Worm (Caenorhabditis elegans) whole organism, early embryonic: ENCODE results near the gene nhr-189.

Experiments used
- B0310.2 ChIP-seq: sonication (generic microtip); optimal IDR thresholded peaks from 2 replicates; lab custom pipeline; 2016; ENCODE audit warnings: mild to moderate bottlenecking, missing genetic modification characterization, missing compliant biosample characterization
- F13C5.2 ChIP-seq: sonication (generic microtip); optimal IDR thresholded peaks from 2 replicates; lab custom pipeline; 2017; ENCODE audit warnings: mild to moderate bottlenecking, missing genetic modification characterization, inconsistent platforms, missing compliant biosample characterization
- aly-1 ChIP-seq: sonication (generic microtip); optimal IDR thresholded peaks from 2 replicates; lab custom pipeline; 2016; ENCODE audit warnings: missing genetic modification characterization, missing compliant biosample characterization
- ama-1 ChIP-seq: fragments of 150-350 bp; optimal IDR thresholded peaks from 2 replicates; lab custom pipeline; 2014
- ceh-13 ChIP-seq: fragments of 200-800 bp; sonication (Bioruptor generic); optimal IDR thresholded peaks from 2 replicates; lab custom pipeline; 2018; ENCODE audit warnings: mild to moderate bottlenecking, missing genetic modification characterization, missing compliant biosample characterization
- ceh-36 ChIP-seq: sonication (generic microtip); optimal IDR thresholded peaks from 2 replicates; lab custom pipeline; 2016; ENCODE audit warnings: missing genetic modification characterization, inconsistent platforms, missing compliant biosample characterization
- ets-7 ChIP-seq: sonication (generic microtip); optimal IDR thresholded peaks from 2 replicates; lab custom pipeline; 2016; ENCODE audit warnings: missing genotype, missing genetic modification characterization, missing compliant biosample characterization
- flt-1 ChIP-seq: fragments of 200-800 bp; sonication (Bioruptor generic); IDR thresholded peaks from 2 replicates; pipeline ENCODE4 v1.3.6; 2022; ENCODE audit warnings: missing genetic modification characterization, missing compliant biosample characterization
- hmbx-1 ChIP-seq: sonication (generic microtip); optimal IDR thresholded peaks from 2 replicates; lab custom pipeline; 2016; ENCODE audit warnings: mild to moderate bottlenecking, missing genetic modification characterization, missing compliant biosample characterization
- hmg-4 ChIP-seq: fragments of 200-800 bp; sonication (Bioruptor generic); optimal IDR thresholded peaks from 2 replicates; lab custom pipeline; 2018; ENCODE audit warnings: mild to moderate bottlenecking, missing genetic modification characterization, missing compliant biosample characterization
- hnd-1 ChIP-seq: sonication (generic microtip); optimal IDR thresholded peaks from 2 replicates; lab custom pipeline; 2016; ENCODE audit warnings: missing genetic modification characterization, missing compliant biosample characterization
- pes-1 ChIP-seq: fragments of 200-800 bp; sonication (Bioruptor generic); IDR thresholded peaks from 2 replicates; pipeline ENCODE4 v1.3.6; 2022; ENCODE audit warnings: missing genetic modification reagents, missing genetic modification characterization, missing compliant biosample characterization
- scrt-1 ChIP-seq: fragments of 200-800 bp; sonication (Bioruptor generic); IDR thresholded peaks from 2 replicates; pipeline ENCODE4 v1.3.6; 2022; ENCODE audit warnings: missing genetic modification characterization, missing compliant biosample characterization
- sea-1 ChIP-seq: fragments of 200-800 bp; sonication (Bioruptor generic); conservative IDR thresholded peaks from 2 replicates; pipeline ENCODE4 v1.3.6; 2022; ENCODE audit warnings: missing genetic modification characterization, missing compliant biosample characterization
- tbx-11 ChIP-seq: fragments of 200-800 bp; sonication (Bioruptor generic); IDR thresholded peaks from 2 replicates; pipeline ENCODE4 v1.3.6; 2022; ENCODE audit warnings: missing genetic modification characterization, missing compliant biosample characterization
- tbx-37 ChIP-seq: fragments of 200-800 bp; sonication (Bioruptor generic); conservative IDR thresholded peaks from 2 replicates; pipeline ENCODE4 v1.3.6; 2022; ENCODE audit warnings: missing genetic modification reagents, missing genetic modification characterization, missing compliant biosample characterization
- tra-4 ChIP-seq: sonication (generic microtip); optimal IDR thresholded peaks from 2 replicates; lab custom pipeline; 2017; ENCODE audit warnings: missing genetic modification characterization, missing compliant biosample characterization

nhr-189 gene

ce11 chrV:3877242-3877641 lies 17.2 kb upstream of the nhr-189 start:
- no peak for TF ChIP-seq ets-7
- TF ChIP-seq aly-1 (tag; lab: Kevin White, UChicago) = no peak
- no peak for TF ChIP-seq hmg-4 (GFP tag; lab: Kevin White, UChicago)
- no peak for TF ChIP-seq flt-1 (GFP tag; lab: Robert Waterston, UW)

- TF ChIP-seq ets-7 (no peak), sea-1 (GFP tag; lab: Robert Waterston, UW) (no peak), aly-1 (tag; lab: Kevin White, UChicago) (no peak), hmg-4 (GFP tag; lab: Kevin White, UChicago) (no peak)
Observed at ce11 chrV:3874102-3874744, 14.2 kb upstream of the nhr-189 start, which contains the start of gene nhr-158. Gene nhr-158 (minus strand): TSS chrV:3874152.

ce11 chrV:3870359-3870758 lies 10.3 kb upstream of the nhr-189 start:
- TF ChIP-seq tbx-37 (GFP tag; lab: Robert Waterston, UW) (no peak), ceh-13 (no peak), hmg-4 (GFP tag; lab: Kevin White, UChicago) (no peak), aly-1 (tag; lab: Kevin White, UChicago) (no peak), tra-4 (tag; lab: Kevin White, UChicago) (no peak), ama-1 (no peak), ceh-36 (tag; lab: Kevin White, UChicago) (no peak), scrt-1 (no peak), B0310.2 (tag; lab: Kevin White, UChicago) (no peak), sea-1 (GFP tag; lab: Robert Waterston, UW) (no peak), ets-7 (no peak), flt-1 (GFP tag; lab: Robert Waterston, UW) (no peak), hmbx-1 (tag; lab: Kevin White, UChicago) (no peak), pes-1 (no peak), hnd-1 (tag; lab: Kevin White, UChicago) (no peak), F13C5.2 (tag; lab: Kevin White, UChicago) (no peak)

ce11 chrV:3868905-3869304 lies 8.9 kb upstream of the nhr-189 start, which contains the start of gene nhr-157:
Gene nhr-157 (minus strand): TSS chrV:3869005.
- TF ChIP-seq ceh-13 = no peak

ce11 chrV:3865273-3865672 lies 5.2 kb upstream of the nhr-189 start:
- TF ChIP-seq ets-7 (no peak), hmbx-1 (tag; lab: Kevin White, UChicago) (no peak), F13C5.2 (tag; lab: Kevin White, UChicago) (no peak), B0310.2 (tag; lab: Kevin White, UChicago) (no peak), sea-1 (GFP tag; lab: Robert Waterston, UW) (no peak), hnd-1 (tag; lab: Kevin White, UChicago) (no peak), ceh-13 (no peak), aly-1 (tag; lab: Kevin White, UChicago) (no peak), tbx-37 (GFP tag; lab: Robert Waterston, UW) (no peak), ama-1 (no peak), scrt-1 (no peak), flt-1 (GFP tag; lab: Robert Waterston, UW) (no peak), pes-1 (no peak), tra-4 (tag; lab: Kevin White, UChicago) (no peak), hmg-4 (GFP tag; lab: Kevin White, UChicago) (no peak), ceh-36 (tag; lab: Kevin White, UChicago) (no peak), tbx-11 (GFP tag; lab: Robert Waterston, UW) (no peak)

- TF ChIP-seq flt-1 (GFP tag; lab: Robert Waterston, UW) = no peak
- no peak for TF ChIP-seq scrt-1
- TF ChIP-seq ceh-36 (tag; lab: Kevin White, UChicago) = no peak
- no peak for TF ChIP-seq hnd-1 (tag; lab: Kevin White, UChicago)
- TF ChIP-seq ets-7 = no peak
- TF ChIP-seq hmg-4 (GFP tag; lab: Kevin White, UChicago) = no peak
- no peak for TF ChIP-seq ama-1
- no peak for TF ChIP-seq B0310.2 (tag; lab: Kevin White, UChicago)
- no peak for TF ChIP-seq aly-1 (tag; lab: Kevin White, UChicago)
- TF ChIP-seq F13C5.2 (tag; lab: Kevin White, UChicago) = no peak
- TF ChIP-seq tbx-37 (GFP tag; lab: Robert Waterston, UW) = no peak
- TF ChIP-seq ceh-13 = no peak
- no peak for TF ChIP-seq sea-1 (GFP tag; lab: Robert Waterston, UW)
- TF ChIP-seq tra-4 (tag; lab: Kevin White, UChicago) = no peak
- no peak for TF ChIP-seq hmbx-1 (tag; lab: Kevin White, UChicago)
- no peak for TF ChIP-seq tbx-11 (GFP tag; lab: Robert Waterston, UW)
- no peak for TF ChIP-seq pes-1
Observed at ce11 chrV:3862851-3863250, 2.8 kb upstream of the nhr-189 start, which contains the start of gene nhr-187. Gene nhr-187 (minus strand): TSS chrV:3862951.

ce11 chrV:3857778-3858177 lies 2.3 kb downstream of the nhr-189 start, which contains the start of gene nhr-188:
Gene nhr-188 (minus strand): TSS chrV:3857861.
- no peak for TF ChIP-seq ceh-36 (tag; lab: Kevin White, UChicago)
- no peak for TF ChIP-seq ama-1
- no peak for TF ChIP-seq pes-1
- no peak for TF ChIP-seq ceh-13
- TF ChIP-seq hmbx-1 (tag; lab: Kevin White, UChicago) = no peak
- no peak for TF ChIP-seq hnd-1 (tag; lab: Kevin White, UChicago)
- TF ChIP-seq B0310.2 (tag; lab: Kevin White, UChicago) = no peak
- no peak for TF ChIP-seq scrt-1
- no peak for TF ChIP-seq tra-4 (tag; lab: Kevin White, UChicago)
- no peak for TF ChIP-seq tbx-11 (GFP tag; lab: Robert Waterston, UW)
- no peak for TF ChIP-seq hmg-4 (GFP tag; lab: Kevin White, UChicago)
- TF ChIP-seq sea-1 (GFP tag; lab: Robert Waterston, UW) = no peak
- TF ChIP-seq tbx-37 (GFP tag; lab: Robert Waterston, UW) = no peak
- no peak for TF ChIP-seq F13C5.2 (tag; lab: Kevin White, UChicago)
- no peak for TF ChIP-seq aly-1 (tag; lab: Kevin White, UChicago)
- TF ChIP-seq flt-1 (GFP tag; lab: Robert Waterston, UW) = no peak
- no peak for TF ChIP-seq ets-7
